Worm (Caenorhabditis elegans) whole organism, mixed stage, embryonic: Measurements from ENCODE around the gene C14A4.7.

Source experiments
- drap-1 ChIP-seq: fragments of 200-800 bp; sonication (Bioruptor generic); optimal IDR thresholded peaks from 3 replicates; lab custom pipeline; 2018; ENCODE audit warnings: mild to moderate bottlenecking, missing genetic modification characterization, missing compliant biosample characterization
- elt-3 ChIP-seq: fragments of 150-350 bp; optimal IDR thresholded peaks from 2 replicates; lab custom pipeline; 2014; ENCODE audit warnings: missing biosample characterization, missing genetic modification characterization
- flh-1 ChIP-seq: fragments of 200-800 bp; sonication (Bioruptor generic); optimal IDR thresholded peaks from 2 replicates; lab custom pipeline; 2018; ENCODE audit warnings: mild to moderate bottlenecking, missing genetic modification characterization, moderate library complexity, missing compliant biosample characterization
- lsy-2 ChIP-seq: fragments of 150-350 bp; optimal IDR thresholded peaks from 2 replicates; lab custom pipeline; 2014; ENCODE audit warnings: missing biosample characterization, missing genetic modification characterization
- mep-1 ChIP-seq: fragments of 150-350 bp; optimal IDR thresholded peaks from 2 replicates; lab custom pipeline; 2017; ENCODE audit warnings: missing biosample characterization, missing genetic modification reagents, missing genetic modification characterization, inconsistent platforms
- nhr-237 ChIP-seq: fragments of 150-350 bp; optimal IDR thresholded peaks from 2 replicates; lab custom pipeline; 2014; ENCODE audit warnings: missing biosample characterization, missing genetic modification characterization
- nhr-28 ChIP-seq: fragments of 150-350 bp; optimal IDR thresholded peaks from 2 replicates; lab custom pipeline; 2014; ENCODE audit warnings: missing biosample characterization, missing genetic modification characterization
- nhr-76 ChIP-seq: sonication (generic microtip); optimal IDR thresholded peaks from 2 replicates; lab custom pipeline; 2017; ENCODE audit warnings: missing biosample characterization, missing genetic modification characterization
- pha-4 ChIP-seq: fragments of 150-350 bp; optimal IDR thresholded peaks from 2 replicates; lab custom pipeline; 2018; ENCODE audit warnings: missing biosample characterization, missing genetic modification reagents, missing genetic modification characterization
- sem-2 ChIP-seq: fragments of 200-800 bp; sonication (Bioruptor generic); optimal IDR thresholded peaks from 2 replicates; lab custom pipeline; 2018; ENCODE audit warnings: mild to moderate bottlenecking, missing genetic modification characterization, missing compliant biosample characterization
- unc-39 ChIP-seq: fragments of 150-350 bp; optimal IDR thresholded peaks from 2 replicates; lab custom pipeline; 2014; ENCODE audit warnings: missing biosample characterization, missing genetic modification characterization
- ztf-11 ChIP-seq: fragments of 150-350 bp; optimal IDR thresholded peaks from 2 replicates; lab custom pipeline; 2014; ENCODE audit warnings: missing biosample characterization, missing genetic modification characterization

ce11 chrII:10570302-10570701, 26.1 kb downstream of the C14A4.7 start, which contains the start of gene txt-13:
- TF ChIP-seq nhr-76 (tag; lab: Kevin White, UChicago) (no peak), lsy-2 (tag; lab: Kevin White, UChicago) (no peak), nhr-237 (tag; lab: Kevin White, UChicago) (no peak), nhr-28 (tag; lab: Kevin White, UChicago) (no peak), elt-3 (tag; lab: Kevin White, UChicago) (no peak), flh-1 (no peak), drap-1 (no peak), mep-1 (tag; lab: Kevin White, UChicago) (no peak), pha-4 (tag; lab: Kevin White, UChicago) (no peak), sem-2 (GFP tag; lab: Kevin White, UChicago) (no peak), unc-39 (tag; lab: Kevin White, UChicago) (no peak), ztf-11 (tag; lab: Kevin White, UChicago) (no peak)
